Worm (Caenorhabditis elegans) whole organism, early embryonic: ENCODE data around the gene prcc-1.

ENCODE experiments used
- B0310.2 ChIP-seq: sonication (generic microtip); optimal IDR thresholded peaks from 2 replicates; lab custom pipeline; 2016; ENCODE audit warnings: mild to moderate bottlenecking, missing genetic modification characterization, missing compliant biosample characterization
- F13C5.2 ChIP-seq: sonication (generic microtip); optimal IDR thresholded peaks from 2 replicates; lab custom pipeline; 2017; ENCODE audit warnings: mild to moderate bottlenecking, missing genetic modification characterization, inconsistent platforms, missing compliant biosample characterization
- ama-1 ChIP-seq: fragments of 150-350 bp; optimal IDR thresholded peaks from 2 replicates; lab custom pipeline; 2014
- ceh-13 ChIP-seq: fragments of 200-800 bp; sonication (Bioruptor generic); optimal IDR thresholded peaks from 2 replicates; lab custom pipeline; 2018; ENCODE audit warnings: mild to moderate bottlenecking, missing genetic modification characterization, missing compliant biosample characterization
- ets-7 ChIP-seq: sonication (generic microtip); optimal IDR thresholded peaks from 2 replicates; lab custom pipeline; 2016; ENCODE audit warnings: missing genotype, missing genetic modification characterization, missing compliant biosample characterization
- flt-1 ChIP-seq: fragments of 200-800 bp; sonication (Bioruptor generic); IDR thresholded peaks from 2 replicates; pipeline ENCODE4 v1.3.6; 2022; ENCODE audit warnings: missing genetic modification characterization, missing compliant biosample characterization
- hmg-4 ChIP-seq: fragments of 200-800 bp; sonication (Bioruptor generic); optimal IDR thresholded peaks from 2 replicates; lab custom pipeline; 2018; ENCODE audit warnings: mild to moderate bottlenecking, missing genetic modification characterization, missing compliant biosample characterization
- hnd-1 ChIP-seq: sonication (generic microtip); optimal IDR thresholded peaks from 2 replicates; lab custom pipeline; 2016; ENCODE audit warnings: missing genetic modification characterization, missing compliant biosample characterization
- pes-1 ChIP-seq: fragments of 200-800 bp; sonication (Bioruptor generic); IDR thresholded peaks from 2 replicates; pipeline ENCODE4 v1.3.6; 2022; ENCODE audit warnings: missing genetic modification reagents, missing genetic modification characterization, missing compliant biosample characterization
- scrt-1 ChIP-seq: fragments of 200-800 bp; sonication (Bioruptor generic); IDR thresholded peaks from 2 replicates; pipeline ENCODE4 v1.3.6; 2022; ENCODE audit warnings: missing genetic modification characterization, missing compliant biosample characterization
- sea-1 ChIP-seq: fragments of 200-800 bp; sonication (Bioruptor generic); conservative IDR thresholded peaks from 2 replicates; pipeline ENCODE4 v1.3.6; 2022; ENCODE audit warnings: missing genetic modification characterization, missing compliant biosample characterization
- tbx-11 ChIP-seq: fragments of 200-800 bp; sonication (Bioruptor generic); IDR thresholded peaks from 2 replicates; pipeline ENCODE4 v1.3.6; 2022; ENCODE audit warnings: missing genetic modification characterization, missing compliant biosample characterization
- tbx-37 ChIP-seq: fragments of 200-800 bp; sonication (Bioruptor generic); conservative IDR thresholded peaks from 2 replicates; pipeline ENCODE4 v1.3.6; 2022; ENCODE audit warnings: missing genetic modification reagents, missing genetic modification characterization, missing compliant biosample characterization
- tra-4 ChIP-seq: sonication (generic microtip); optimal IDR thresholded peaks from 2 replicates; lab custom pipeline; 2017; ENCODE audit warnings: missing genetic modification characterization, missing compliant biosample characterization

- no peak for TF ChIP-seq sea-1
- TF ChIP-seq ceh-13 (GFP tag; lab: Kevin White, UChicago), result no peak
- no peak for TF ChIP-seq hnd-1
- no peak for TF ChIP-seq flt-1 (GFP tag; lab: Robert Waterston, UW)
- no peak for TF ChIP-seq tbx-11 (GFP tag; lab: Robert Waterston, UW)
- no peak for TF ChIP-seq tbx-37 (GFP tag; lab: Robert Waterston, UW)
- TF ChIP-seq B0310.2 (tag; lab: Kevin White, UChicago), result no peak
- no peak for TF ChIP-seq scrt-1
- no peak for TF ChIP-seq ama-1 (lab: Kevin White, UChicago)
- TF ChIP-seq pes-1 (GFP tag; lab: Robert Waterston, UW), result no peak
- TF ChIP-seq tra-4 (tag; lab: Kevin White, UChicago), result no peak
- TF ChIP-seq hmg-4 (GFP tag; lab: Kevin White, UChicago), result no peak
- no peak for TF ChIP-seq ets-7
- TF ChIP-seq F13C5.2 (tag; lab: Kevin White, UChicago), result no peak
Measured at ce11 chrIV:13090967-13091366, 2.6 kb downstream of the prcc-1 start, which contains the start of gene col-132.
